Fruit fly (Drosophila melanogaster) whole organism, embryonic: ENCODE data around the gene sunz.

ENCODE experiments used
- Atf3 ChIP-seq: fragments of 200-800 bp; sonication (Bioruptor generic); optimal IDR thresholded peaks from 3 replicates; lab custom pipeline; 2016; ENCODE audit warnings: missing biosample characterization, missing genetic modification characterization
- Bdp1 ChIP-seq: fragments of 200-800 bp; sonication (Bioruptor generic); optimal IDR thresholded peaks from 3 replicates; lab custom pipeline; 2016; ENCODE audit warnings: missing biosample characterization, missing genetic modification characterization
- Bgb ChIP-seq: fragments of 200-800 bp; sonication (Bioruptor generic); IDR thresholded peaks from 2 replicates; pipeline ENCODE4 v1.3.6; 2022; ENCODE audit warnings: missing biosample characterization, missing genetic modification characterization; ENCODE audit not compliant: partially characterized antibody
- BtbVII ChIP-seq: fragments of 200-800 bp; sonication (Bioruptor generic); optimal IDR thresholded peaks from 3 replicates; lab custom pipeline; 2017; ENCODE audit warnings: missing biosample characterization, mild to moderate bottlenecking, missing genetic modification characterization
- CG10321 ChIP-seq: fragments of 200-800 bp; sonication (Bioruptor generic); IDR thresholded peaks from 2 replicates; pipeline ENCODE4 v1.3.6; 2022; ENCODE audit warnings: missing biosample characterization, missing genetic modification characterization
- CG12659 ChIP-seq: fragments of 200-800 bp; sonication (Bioruptor generic); optimal IDR thresholded peaks from 3 replicates; lab custom pipeline; 2017; ENCODE audit warnings: mild to moderate bottlenecking, missing biosample characterization, missing genetic modification reagents, missing genetic modification characterization
- CG12769 ChIP-seq: fragments of 200-800 bp; sonication (Bioruptor generic); optimal IDR thresholded peaks from 2 replicates; lab custom pipeline; 2019; ENCODE audit warnings: missing biosample characterization, mild to moderate bottlenecking, missing genetic modification characterization, moderate library complexity
- CG13123 ChIP-seq: fragments of 200-800 bp; sonication (Bioruptor generic); optimal IDR thresholded peaks from 2 replicates; lab custom pipeline; 2016; ENCODE audit warnings: missing biosample characterization, missing genetic modification characterization
- CG14860 ChIP-seq: fragments of 200-800 bp; sonication (Bioruptor generic); IDR thresholded peaks from 3 replicates; pipeline ENCODE4 v1.3.6; 2022; ENCODE audit warnings: missing biosample characterization, missing genetic modification characterization; ENCODE audit not compliant: partially characterized antibody
- CG18011 ChIP-seq: fragments of 200-800 bp; sonication (Bioruptor generic); optimal IDR thresholded peaks from 2 replicates; lab custom pipeline; 2017; ENCODE audit warnings: missing biosample characterization, missing genetic modification characterization, mild to moderate bottlenecking, moderate library complexity, missing genotype
- CG2116 ChIP-seq: fragments of 200-800 bp; sonication (Bioruptor generic); optimal IDR thresholded peaks from 3 replicates; lab custom pipeline; 2018; ENCODE audit warnings: missing biosample characterization, mild to moderate bottlenecking, missing genetic modification characterization
- CG2120 ChIP-seq: fragments of 200-800 bp; sonication (Bioruptor generic); optimal IDR thresholded peaks from 3 replicates; lab custom pipeline; 2016; ENCODE audit warnings: missing biosample characterization, missing genetic modification characterization
- CG2875 ChIP-seq: fragments of 200-800 bp; sonication (Bioruptor generic); optimal IDR thresholded peaks from 2 replicates; lab custom pipeline; 2017; ENCODE audit warnings: missing biosample characterization, mild to moderate bottlenecking, missing genetic modification characterization, missing genetic modification reagents
- CG31441 ChIP-seq: fragments of 200-800 bp; sonication (Bioruptor generic); IDR thresholded peaks from 2 replicates; pipeline ENCODE4 v1.3.6; 2022; ENCODE audit warnings: missing biosample characterization, missing genetic modification characterization
- CG32532 ChIP-seq: fragments of 200-800 bp; sonication (Bioruptor generic); IDR thresholded peaks from 2 replicates; pipeline ENCODE4 v1.3.6; 2022; ENCODE audit warnings: missing biosample characterization, missing genetic modification characterization
- CG34224 ChIP-seq: fragments of 200-800 bp; sonication (Bioruptor generic); IDR thresholded peaks from 3 replicates; pipeline ENCODE4 v1.3.6; 2022; ENCODE audit warnings: missing biosample characterization, missing genetic modification characterization; ENCODE audit not compliant: partially characterized antibody
- CG3838 ChIP-seq: fragments of 200-800 bp; sonication (Bioruptor generic); optimal IDR thresholded peaks from 3 replicates; lab custom pipeline; 2016; ENCODE audit warnings: missing biosample characterization, missing genetic modification characterization
- CG4282 ChIP-seq: fragments of 200-800 bp; sonication (Bioruptor generic); optimal IDR thresholded peaks from 2 replicates; lab custom pipeline; 2016; ENCODE audit warnings: missing biosample characterization, missing genetic modification characterization
- CG6791 ChIP-seq: fragments of 200-800 bp; sonication (Bioruptor generic); IDR thresholded peaks from 3 replicates; pipeline ENCODE4 v1.3.6; 2022; ENCODE audit warnings: missing biosample characterization, missing genetic modification characterization; ENCODE audit not compliant: partially characterized antibody
- CG8765 ChIP-seq: fragments of 200-800 bp; sonication (Bioruptor generic); IDR thresholded peaks from 2 replicates; pipeline ENCODE4 v1.3.6; 2022; ENCODE audit warnings: missing biosample characterization, missing genetic modification characterization
- CG9932 ChIP-seq: fragments of 200-800 bp; sonication (Bioruptor generic); IDR thresholded peaks from 2 replicates; pipeline ENCODE4 v1.3.6; 2022; ENCODE audit warnings: missing biosample characterization, missing genetic modification characterization
- Dref ChIP-seq: fragments of 200-800 bp; sonication (Bioruptor generic); IDR thresholded peaks from 2 replicates; pipeline ENCODE4 v1.3.6; 2022; ENCODE audit warnings: missing biosample characterization, missing genetic modification characterization
- Elba2 ChIP-seq: fragments of 200-800 bp; sonication (Bioruptor generic); optimal IDR thresholded peaks from 3 replicates; lab custom pipeline; 2016; ENCODE audit warnings: missing biosample characterization, missing genetic modification characterization
- Ets97D ChIP-seq: fragments of 200-800 bp; sonication (Bioruptor generic); optimal IDR thresholded peaks from 3 replicates; lab custom pipeline; 2016; ENCODE audit warnings: missing biosample characterization, missing genetic modification characterization
- Fer3 ChIP-seq: fragments of 200-800 bp; sonication (Bioruptor generic); optimal IDR thresholded peaks from 2 replicates; lab custom pipeline; 2018; ENCODE audit warnings: missing biosample characterization, mild to moderate bottlenecking, missing genetic modification characterization, moderate library complexity
- Gsc ChIP-seq: fragments of 200-800 bp; sonication (Bioruptor generic); IDR thresholded peaks from 2 replicates; pipeline ENCODE4 v1.3.6; 2022; ENCODE audit warnings: missing biosample characterization, missing genetic modification characterization
- HLH54F ChIP-seq: fragments of 200-800 bp; sonication (Bioruptor generic); optimal IDR thresholded peaks from 3 replicates; lab custom pipeline; 2016; ENCODE audit warnings: missing biosample characterization, missing genetic modification characterization
- Hr78 ChIP-seq, 2 experiments: fragments of 200-800 bp in 1 of 2; fragments of >200 bp in 1 of 2; sonication (Bioruptor generic) in 1 of 2; optimal IDR thresholded peaks; 2 replicates each; lab custom pipeline; 2017 to 2019; ENCODE audit warnings: missing biosample characterization in 2 of 2, missing genetic modification characterization in 2 of 2, mild to moderate bottlenecking in 1 of 2, moderate library complexity in 1 of 2
- Lpt ChIP-seq: fragments of >200 bp; optimal IDR thresholded peaks from 2 replicates; lab custom pipeline; 2018; ENCODE audit warnings: missing biosample characterization, missing genetic modification characterization
- Oaz ChIP-seq: fragments of 200-800 bp; sonication (Bioruptor generic); IDR thresholded peaks from 2 replicates; pipeline ENCODE4 v1.3.6; 2022; ENCODE audit warnings: missing biosample characterization, missing genetic modification characterization
- Scr ChIP-seq: fragments of 200-800 bp; sonication (Bioruptor generic); IDR thresholded peaks from 2 replicates; pipeline ENCODE4 v1.3.6; 2022; ENCODE audit warnings: missing biosample characterization, missing genetic modification characterization; ENCODE audit not compliant: partially characterized antibody
- Stat92E ChIP-seq, 3 experiments: fragments of >200 bp in 2 of 3; fragments of 200-800 bp in 1 of 3; sonication (Bioruptor generic) in 1 of 3; optimal IDR thresholded peaks; 2 replicates each; lab custom pipeline; 2017 to 2019; ENCODE audit warnings: missing biosample characterization in 3 of 3, missing genetic modification characterization in 3 of 3, mild to moderate bottlenecking in 1 of 3, moderate library complexity in 1 of 3
- amos ChIP-seq: fragments of 200-800 bp; sonication (Bioruptor generic); IDR thresholded peaks from 2 replicates; pipeline ENCODE4 v1.3.6; 2022; ENCODE audit warnings: missing biosample characterization, missing genetic modification characterization; ENCODE audit not compliant: partially characterized antibody
- bbx ChIP-seq: fragments of 200-800 bp; sonication (Bioruptor generic); IDR thresholded peaks from 2 replicates; pipeline ENCODE4 v1.3.6; 2022; ENCODE audit warnings: missing biosample characterization, missing genetic modification characterization; ENCODE audit not compliant: partially characterized antibody
- bigmax ChIP-seq: fragments of 200-800 bp; sonication (Bioruptor generic); optimal IDR thresholded peaks from 2 replicates; lab custom pipeline; 2018; ENCODE audit warnings: missing biosample characterization, mild to moderate bottlenecking, missing genetic modification characterization
- cad ChIP-seq: fragments of >200 bp; optimal IDR thresholded peaks from 2 replicates; lab custom pipeline; 2017; ENCODE audit warnings: missing biosample characterization, missing genetic modification characterization
- chn ChIP-seq: fragments of 200-800 bp; sonication (Bioruptor generic); optimal IDR thresholded peaks from 2 replicates; lab custom pipeline; 2016; ENCODE audit warnings: missing biosample characterization, missing genetic modification characterization
- da ChIP-seq: fragments of 200-800 bp; sonication (Bioruptor generic); optimal IDR thresholded peaks from 2 replicates; lab custom pipeline; 2016; ENCODE audit warnings: missing biosample characterization, missing genetic modification characterization
- fd96Cb ChIP-seq: fragments of 200-800 bp; sonication (Bioruptor generic); optimal IDR thresholded peaks from 2 replicates; lab custom pipeline; 2018; ENCODE audit warnings: missing biosample characterization, mild to moderate bottlenecking, missing genetic modification characterization, moderate library complexity
- ftz-f1 ChIP-seq: fragments of 200-800 bp; sonication (Bioruptor generic); optimal IDR thresholded peaks from 2 replicates; lab custom pipeline; 2016; ENCODE audit warnings: missing biosample characterization, missing genetic modification characterization
- gce ChIP-seq: fragments of 200-800 bp; sonication (Bioruptor generic); IDR thresholded peaks from 3 replicates; pipeline ENCODE4 v1.3.6; 2022; ENCODE audit warnings: missing biosample characterization, missing genetic modification characterization
- gt ChIP-seq: fragments of 200-800 bp; sonication (Bioruptor generic); IDR thresholded peaks from 2 replicates; pipeline ENCODE4 v1.3.6; 2022; ENCODE audit warnings: missing biosample characterization, missing genetic modification characterization
- kni ChIP-seq: fragments of 200-800 bp; sonication (Bioruptor generic); optimal IDR thresholded peaks from 3 replicates; lab custom pipeline; 2017; ENCODE audit warnings: mild to moderate bottlenecking, missing biosample characterization, missing genetic modification reagents, missing genetic modification characterization
- pros ChIP-seq: fragments of 200-800 bp; sonication (Bioruptor generic); optimal IDR thresholded peaks from 3 replicates; lab custom pipeline; 2019; ENCODE audit warnings: missing biosample characterization, mild to moderate bottlenecking, missing genetic modification characterization, moderate library complexity
- tio ChIP-seq: fragments of 200-800 bp; sonication (Bioruptor generic); optimal IDR thresholded peaks from 2 replicates; lab custom pipeline; 2017; ENCODE audit warnings: missing biosample characterization, missing genetic modification characterization, inconsistent platforms
- toy ChIP-seq: fragments of 200-800 bp; sonication (Bioruptor generic); IDR thresholded peaks from 2 replicates; pipeline ENCODE4 v1.3.6; 2022; ENCODE audit warnings: missing biosample characterization, missing genetic modification characterization
- usp ChIP-seq: fragments of >200 bp; optimal IDR thresholded peaks from 2 replicates; lab custom pipeline; 2017; ENCODE audit warnings: missing biosample characterization, missing genetic modification characterization
- vnd ChIP-seq: fragments of 200-800 bp; sonication (Bioruptor generic); IDR thresholded peaks from 3 replicates; pipeline ENCODE4 v1.3.6; 2022; ENCODE audit warnings: missing biosample characterization, missing genetic modification characterization; ENCODE audit not compliant: partially characterized antibody

Gene sunz

DNA sequence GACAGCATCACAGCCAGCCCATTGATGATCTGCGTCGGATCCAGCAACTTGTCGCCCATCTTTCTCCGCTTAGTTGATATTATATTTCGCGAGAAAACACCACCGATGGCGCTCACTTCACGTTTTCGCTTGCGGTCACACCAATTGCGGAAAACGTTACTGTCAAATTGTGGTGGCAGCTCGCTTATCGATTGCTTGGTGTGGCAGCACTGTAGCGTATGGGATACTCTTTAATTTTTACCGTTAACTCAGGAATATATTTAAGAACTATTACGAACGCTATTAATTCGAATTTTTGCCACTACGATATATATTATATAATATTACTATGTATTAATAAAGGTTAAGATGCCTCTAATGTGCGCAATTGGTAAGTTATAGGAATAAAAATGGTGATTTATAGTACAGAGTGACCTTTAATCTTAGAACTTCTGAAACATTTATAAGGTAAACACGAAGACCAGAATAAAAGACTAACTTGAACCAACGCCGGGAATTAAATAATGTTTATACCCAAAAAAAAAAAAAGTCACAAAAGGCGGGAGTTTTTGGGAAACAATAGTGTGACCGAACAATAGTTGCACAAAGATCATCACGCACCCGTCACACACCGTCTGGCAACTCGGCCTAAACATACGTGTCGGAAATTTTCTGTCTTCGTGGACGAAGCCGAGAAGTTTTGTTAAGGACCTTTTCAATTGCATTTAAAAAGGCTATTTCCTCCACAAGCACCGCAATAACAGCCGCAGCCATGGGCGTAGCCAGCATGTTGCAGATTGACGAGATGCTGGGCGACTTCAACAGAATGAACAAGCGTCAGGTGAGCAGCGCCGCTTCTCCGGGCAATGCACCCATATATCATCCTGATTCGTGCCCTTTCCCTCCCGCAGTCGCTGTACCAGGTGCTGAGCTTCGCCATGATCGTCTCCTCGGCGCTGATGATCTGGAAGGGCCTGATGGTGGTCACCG lies 27.6 kb downstream of the sunz start, which contains the start of the genes CG1307 and twr (continued):
- no peak for TF ChIP-seq ftz-f1 (GFP tag; lab: Kevin White, UChicago)
- TF ChIP-seq da (GFP tag; lab: Kevin White, UChicago) = no peak
- no peak for TF ChIP-seq CG8765
- no peak for TF ChIP-seq CG18011 (GFP tag; lab: Kevin White, UChicago)
- no peak for TF ChIP-seq CG13123 (GFP tag; lab: Kevin White, UChicago)
- TF ChIP-seq CG9932 = peak; percentile 61
- no peak for TF ChIP-seq bigmax
- TF ChIP-seq CG14860 (GFP tag; lab: Robert Waterston, UW) = no peak
- peak; percentile 60 for TF ChIP-seq Dref (GFP tag; lab: Robert Waterston, UW)
- peak; percentile 55 for TF ChIP-seq CG2116
- TF ChIP-seq CG32532 = peak; percentile 69
- TF ChIP-seq CG2120 (GFP tag; lab: Kevin White, UChicago) = peak; percentile 7
- TF ChIP-seq CG2875 = no peak
- no peak for TF ChIP-seq Gsc
- TF ChIP-seq Bgb = peak; percentile 29
- no peak for TF ChIP-seq chn (GFP tag; lab: Kevin White, UChicago)
- TF ChIP-seq cad (GFP tag; lab: Kevin White, UChicago) = no peak
- TF ChIP-seq CG31441 (GFP tag; lab: Robert Waterston, UW) = no peak; the same call in 1 of the 2 replicates
- no peak for TF ChIP-seq BtbVII (GFP tag; lab: Kevin White, UChicago)
- no peak for TF ChIP-seq usp (GFP tag; lab: Kevin White, UChicago)
- TF ChIP-seq Hr78 (GFP tag; optimal IDR thresholded peaks at IDR 0.05; lab: Kevin White, UChicago) = no peak
- no peak for TF ChIP-seq gce
- TF ChIP-seq HLH54F (GFP tag; lab: Kevin White, UChicago) = no peak
- no peak for TF ChIP-seq vnd (GFP tag; lab: Robert Waterston, UW)
- peak; percentile 77 for TF ChIP-seq CG12659 (GFP tag; lab: Kevin White, UChicago)
- TF ChIP-seq tio (GFP tag; lab: Kevin White, UChicago) = no peak
- TF ChIP-seq Scr (GFP tag; lab: Robert Waterston, UW) = no peak
- no peak for TF ChIP-seq Elba2 (GFP tag; lab: Kevin White, UChicago)
- TF ChIP-seq toy = no peak
- TF ChIP-seq Ets97D (GFP tag; lab: Kevin White, UChicago) = peak; percentile 78
- no peak for TF ChIP-seq Atf3 (GFP tag; lab: Kevin White, UChicago)
- no peak for TF ChIP-seq gt (GFP tag; lab: Robert Waterston, UW)
- no peak for TF ChIP-seq Lpt (GFP tag; lab: Kevin White, UChicago)
- TF ChIP-seq Oaz (GFP tag; lab: Robert Waterston, UW) = no peak
- peak; percentile 20 for TF ChIP-seq fd96Cb (tag; lab: Kevin White, UChicago)
- TF ChIP-seq Stat92E (GFP tag; optimal IDR thresholded peaks at IDR 0.05; lab: Kevin White, UChicago) = no peak
- no peak for TF ChIP-seq pros (GFP tag; lab: Kevin White, UChicago)
- no peak for TF ChIP-seq Fer3 (tag; lab: Kevin White, UChicago)
- TF ChIP-seq CG10321 (GFP tag; lab: Robert Waterston, UW) = 0 out of 2 replicates have a peak, but pooled peaks have one; percentile 11
- TF ChIP-seq CG3838 (GFP tag; lab: Kevin White, UChicago) = no peak
- no peak for TF ChIP-seq CG12769
- no peak for TF ChIP-seq Bdp1 (GFP tag; lab: Kevin White, UChicago)
- TF ChIP-seq CG4282 (GFP tag; lab: Kevin White, UChicago) = no peak
- TF ChIP-seq amos (GFP tag; lab: Robert Waterston, UW) = peak; percentile 36; the same call in 1 of the 2 replicates
- no peak for TF ChIP-seq kni
- TF ChIP-seq CG6791 (GFP tag; lab: Robert Waterston, UW) = 0 out of 3 replicates have a peak, but pooled peaks have one; percentile 17
- no peak; the same call in 2 of the 3 replicates for TF ChIP-seq CG34224 (GFP tag; lab: Robert Waterston, UW)
- 0 out of 2 replicates have a peak, but pooled peaks have one; percentile 9 for TF ChIP-seq bbx (GFP tag; lab: Robert Waterston, UW)
